Worm (Caenorhabditis elegans) whole organism, L4 larva: ENCODE data around the gene Y7A9D.1.

ENCODE experiments used
- D1046.2 ChIP-seq: fragments of 200-800 bp; sonication (Bioruptor generic); IDR thresholded peaks from 2 replicates; pipeline ENCODE4 v1.3.6; 2022; ENCODE audit warnings: missing genetic modification characterization, missing compliant biosample characterization
- F10B5.3 ChIP-seq: sonication (generic microtip); optimal IDR thresholded peaks from 2 replicates; lab custom pipeline; 2016; ENCODE audit warnings: mild to moderate bottlenecking, missing genetic modification characterization, missing compliant biosample characterization
- F44E2.7 ChIP-seq: fragments of 200-800 bp; sonication (Bioruptor generic); IDR thresholded peaks from 2 replicates; pipeline ENCODE4 v2.1.2; 2022; ENCODE audit warnings: missing genetic modification characterization, missing compliant biosample characterization
- R02D3.7 ChIP-seq: fragments of 150-350 bp; sonication (generic microtip); optimal IDR thresholded peaks from 3 replicates; lab custom pipeline; 2014; ENCODE audit warnings: missing biosample characterization, missing genetic modification characterization
- T26A8.4 ChIP-seq: fragments of 200-800 bp; sonication (Bioruptor generic); IDR thresholded peaks from 2 replicates; pipeline ENCODE4 v1.3.6; 2022; ENCODE audit warnings: missing genetic modification characterization, missing compliant biosample characterization
- Y105C5A.15 ChIP-seq: fragments of 200-800 bp; sonication (Bioruptor generic); IDR thresholded peaks from 2 replicates; pipeline ENCODE4 v1.3.6; 2022; ENCODE audit warnings: missing genetic modification characterization, missing compliant biosample characterization
- Y48G9A.11 ChIP-seq: fragments of 200-800 bp; sonication (Bioruptor generic); IDR thresholded peaks from 2 replicates; pipeline ENCODE4 v1.3.6; 2022; ENCODE audit warnings: missing genetic modification reagents, missing genetic modification characterization, missing compliant biosample characterization
- Y5F2A.4 ChIP-seq: fragments of 200-800 bp; sonication (Bioruptor generic); optimal IDR thresholded peaks from 2 replicates; lab custom pipeline; 2018; ENCODE audit warnings: mild to moderate bottlenecking, missing genetic modification characterization, missing compliant biosample characterization
- Y75B8A.6 ChIP-seq: fragments of 200-800 bp; sonication (Bioruptor generic); IDR thresholded peaks from 2 replicates; pipeline ENCODE4 v1.3.6; 2022; ENCODE audit warnings: missing genetic modification reagents, missing genetic modification characterization, missing compliant biosample characterization
- aha-1 ChIP-seq: fragments of 150-350 bp; peaks from one replicate; lab custom pipeline; 2014; ENCODE audit warnings: missing biosample characterization, missing genetic modification characterization
- arid-1 ChIP-seq: fragments of 200-800 bp; sonication (Bioruptor generic); conservative IDR thresholded peaks from 2 replicates; pipeline ENCODE4 v1.3.6; 2022; ENCODE audit warnings: missing genetic modification reagents, missing genetic modification characterization, missing compliant biosample characterization
- attf-4 ChIP-seq: sonication (generic microtip); optimal IDR thresholded peaks from 3 replicates; lab custom pipeline; 2017; ENCODE audit warnings: missing biosample characterization, missing genetic modification characterization
- ceh-62 ChIP-seq: sonication (generic microtip); optimal IDR thresholded peaks from 2 replicates; lab custom pipeline; 2017; ENCODE audit warnings: missing biosample characterization, missing genetic modification characterization
- cey-2 ChIP-seq: sonication (generic microtip); optimal IDR thresholded peaks from 3 replicates; lab custom pipeline; 2017; ENCODE audit warnings: missing genetic modification characterization, mild to moderate bottlenecking, missing compliant biosample characterization, antibody characterized with exemption, borderline replicate concordance; ENCODE audit not compliant: insufficient read depth
- ctbp-1 ChIP-seq: fragments of 200-800 bp; sonication (Bioruptor generic); IDR thresholded peaks from 2 replicates; pipeline ENCODE4 v1.3.6; 2022; ENCODE audit warnings: missing genetic modification reagents, missing genetic modification characterization, missing compliant biosample characterization
- daf-16 ChIP-seq, 3 experiments: sonication (generic microtip); optimal IDR thresholded peaks; 2 replicates each; lab custom pipeline; 2016 to 2017; ENCODE audit warnings: missing genetic modification characterization in 3 of 3, missing genetic modification reagents in 3 of 3, mild to moderate bottlenecking in 2 of 3, missing compliant biosample characterization in 2 of 3, missing biosample characterization in 1 of 3, moderate library complexity in 1 of 3
- dmd-6 ChIP-seq: fragments of 200-800 bp; sonication (Bioruptor generic); IDR thresholded peaks from 2 replicates; pipeline ENCODE4 v1.3.6; 2022; ENCODE audit warnings: missing genetic modification reagents, missing genetic modification characterization, missing compliant biosample characterization
- dmd-8 ChIP-seq: fragments of 200-800 bp; sonication (Bioruptor generic); IDR thresholded peaks from 2 replicates; pipeline ENCODE4 v1.3.6; 2022; ENCODE audit warnings: missing genetic modification characterization, missing compliant biosample characterization
- dmd-9 ChIP-seq: fragments of 200-800 bp; sonication (Bioruptor generic); IDR thresholded peaks from 2 replicates; pipeline ENCODE4 v1.3.6; 2022; ENCODE audit warnings: missing genetic modification reagents, missing genetic modification characterization, missing compliant biosample characterization
- fkh-10 ChIP-seq: fragments of 150-350 bp; optimal IDR thresholded peaks from 2 replicates; lab custom pipeline; 2014; ENCODE audit warnings: missing biosample characterization, missing genetic modification reagents, missing genetic modification characterization
- hif-1 ChIP-seq, 2 experiments: sonication (generic microtip); optimal IDR thresholded peaks; 2 replicates each; lab custom pipeline; 2016 to 2017; ENCODE audit warnings: missing compliant biosample characterization in 2 of 2, missing genetic modification characterization in 2 of 2, missing genetic modification reagents in 2 of 2, missing genotype in 2 of 2, mild to moderate bottlenecking in 1 of 2
- hlh-30 ChIP-seq: sonication (generic microtip); optimal IDR thresholded peaks from 2 replicates; lab custom pipeline; 2017; ENCODE audit warnings: antibody characterized with exemption, mild to moderate bottlenecking, missing genetic modification characterization, missing compliant biosample characterization; ENCODE audit not compliant: insufficient read depth
- hmg-1.1 ChIP-seq: fragments of 200-800 bp; sonication (Bioruptor generic); IDR thresholded peaks from 2 replicates; pipeline ENCODE4 v1.3.6; 2022; ENCODE audit warnings: missing genetic modification reagents, missing genetic modification characterization, missing compliant biosample characterization
- lim-7 ChIP-seq: fragments of 200-800 bp; sonication (Bioruptor generic); IDR thresholded peaks from 2 replicates; pipeline ENCODE4 v1.3.6; 2022; ENCODE audit warnings: missing genetic modification characterization, missing compliant biosample characterization
- lin-13 ChIP-seq: fragments of 150-350 bp; optimal IDR thresholded peaks from 2 replicates; lab custom pipeline; 2014; ENCODE audit warnings: missing biosample characterization, missing genetic modification reagents, missing genetic modification characterization
- lsy-2 ChIP-seq, 2 experiments: fragments of 150-350 bp in 1 of 2; sonication (generic microtip) in 1 of 2; optimal IDR thresholded peaks; 2 replicates each; lab custom pipeline; 2014 to 2017; ENCODE audit warnings: missing biosample characterization in 2 of 2, missing genetic modification characterization in 2 of 2
- madf-5 ChIP-seq, 2 experiments: fragments of 200-800 bp; sonication (Bioruptor generic); IDR thresholded peaks; 2 replicates each; pipeline ENCODE4 v1.3.6; 2022; ENCODE audit warnings: missing compliant biosample characterization in 2 of 2, missing genetic modification characterization in 2 of 2
- mdt-29 ChIP-seq: fragments of 200-800 bp; sonication (Bioruptor generic); IDR thresholded peaks from 2 replicates; pipeline ENCODE4 v1.3.6; 2022; ENCODE audit warnings: missing genetic modification reagents, missing genetic modification characterization, missing compliant biosample characterization
- mep-1 ChIP-seq: fragments of 150-350 bp; sonication (generic microtip); optimal IDR thresholded peaks from 3 replicates; lab custom pipeline; 2014; ENCODE audit warnings: missing biosample characterization, missing genetic modification characterization
- mxl-3 ChIP-seq: fragments of 200-800 bp; sonication (Bioruptor generic); optimal IDR thresholded peaks from 2 replicates; lab custom pipeline; 2018; ENCODE audit warnings: mild to moderate bottlenecking, missing genetic modification characterization, missing compliant biosample characterization
- nhr-10 ChIP-seq: fragments of 150-350 bp; optimal IDR thresholded peaks from 2 replicates; lab custom pipeline; 2014; ENCODE audit warnings: missing biosample characterization, missing genetic modification characterization
- nhr-11 ChIP-seq: fragments of 150-350 bp; optimal IDR thresholded peaks from 2 replicates; lab custom pipeline; 2014; ENCODE audit warnings: missing biosample characterization, missing genetic modification characterization
- nhr-111 ChIP-seq: fragments of 200-800 bp; sonication (Bioruptor generic); optimal IDR thresholded peaks from 2 replicates; lab custom pipeline; 2018; ENCODE audit warnings: mild to moderate bottlenecking, missing genetic modification characterization, missing compliant biosample characterization
- nhr-237 ChIP-seq: sonication (generic microtip); optimal IDR thresholded peaks from 2 replicates; lab custom pipeline; 2017; ENCODE audit warnings: missing biosample characterization, missing genetic modification characterization
- pha-4 ChIP-seq, 2 experiments: fragments of 150-350 bp in 1 of 2; fragments of 200-800 bp in 1 of 2; sonication (Bioruptor generic) in 1 of 2; IDR thresholded peaks in 1 of 2; optimal IDR thresholded peaks in 1 of 2; 2 replicates each; pipeline versions ENCODE4 v1.3.6 to Lab custom; 2014 to 2022; ENCODE audit warnings: missing genetic modification characterization in 2 of 2, missing genetic modification reagents in 2 of 2, missing biosample characterization in 1 of 2, missing compliant biosample characterization in 1 of 2
- saeg-2 ChIP-seq: fragments of 200-800 bp; sonication (Bioruptor generic); IDR thresholded peaks from 2 replicates; pipeline ENCODE4 v1.3.6; 2022; ENCODE audit warnings: missing genetic modification reagents, missing genetic modification characterization, missing compliant biosample characterization
- skn-1 ChIP-seq: fragments of 150-350 bp; optimal IDR thresholded peaks from 2 replicates; lab custom pipeline; 2014; ENCODE audit warnings: missing biosample characterization, missing genetic modification characterization
- snpc-1.2 ChIP-seq: fragments of 200-800 bp; sonication (Bioruptor generic); IDR thresholded peaks from 2 replicates; pipeline ENCODE4 v1.3.6; 2022; ENCODE audit warnings: missing genetic modification reagents, missing genetic modification characterization, missing compliant biosample characterization
- spr-3 ChIP-seq: fragments of 200-800 bp; sonication (Bioruptor generic); optimal IDR thresholded peaks from 2 replicates; lab custom pipeline; 2018; ENCODE audit warnings: mild to moderate bottlenecking, missing genetic modification characterization, missing compliant biosample characterization
- tag-97 ChIP-seq: fragments of 200-800 bp; sonication (Bioruptor generic); IDR thresholded peaks from 2 replicates; pipeline ENCODE4 v1.3.6; 2022; ENCODE audit warnings: missing genetic modification characterization, missing compliant biosample characterization
- tra-1 ChIP-seq: fragments of 200-800 bp; sonication (Bioruptor generic); IDR thresholded peaks from 2 replicates; pipeline ENCODE4 v1.3.6; 2022; ENCODE audit warnings: missing genetic modification reagents, missing genetic modification characterization, missing compliant biosample characterization
- unc-62 ChIP-seq, 3 experiments: fragments of 150-350 bp in 1 of 3; sonication (generic microtip); optimal IDR thresholded peaks in 2 of 3; peaks in 1 of 3; 1 replicate in 1 of 3; 2 replicates in 2 of 3; lab custom pipeline; 2014 to 2017; ENCODE audit warnings: missing biosample characterization in 3 of 3, missing genetic modification characterization in 3 of 3, missing genetic modification reagents in 3 of 3, missing genotype in 1 of 3
- vab-7 ChIP-seq: fragments of 200-800 bp; sonication (Bioruptor generic); IDR thresholded peaks from 2 replicates; pipeline ENCODE4 v1.3.6; 2022; ENCODE audit warnings: missing genetic modification reagents, missing genetic modification characterization, missing compliant biosample characterization
- zfp-2 ChIP-seq: sonication (generic microtip); optimal IDR thresholded peaks from 2 replicates; lab custom pipeline; 2016; ENCODE audit warnings: mild to moderate bottlenecking, missing genetic modification characterization, missing compliant biosample characterization
- zfp-3 ChIP-seq: fragments of 200-800 bp; sonication (Bioruptor generic); conservative IDR thresholded peaks from 2 replicates; pipeline ENCODE4 v1.3.6; 2022; ENCODE audit warnings: missing genetic modification reagents, missing genetic modification characterization, missing compliant biosample characterization
- ztf-11 ChIP-seq: fragments of 150-350 bp; optimal IDR thresholded peaks from 2 replicates; lab custom pipeline; 2014; ENCODE audit warnings: missing biosample characterization, missing genetic modification characterization

Y7A9D.1 gene

DNA sequence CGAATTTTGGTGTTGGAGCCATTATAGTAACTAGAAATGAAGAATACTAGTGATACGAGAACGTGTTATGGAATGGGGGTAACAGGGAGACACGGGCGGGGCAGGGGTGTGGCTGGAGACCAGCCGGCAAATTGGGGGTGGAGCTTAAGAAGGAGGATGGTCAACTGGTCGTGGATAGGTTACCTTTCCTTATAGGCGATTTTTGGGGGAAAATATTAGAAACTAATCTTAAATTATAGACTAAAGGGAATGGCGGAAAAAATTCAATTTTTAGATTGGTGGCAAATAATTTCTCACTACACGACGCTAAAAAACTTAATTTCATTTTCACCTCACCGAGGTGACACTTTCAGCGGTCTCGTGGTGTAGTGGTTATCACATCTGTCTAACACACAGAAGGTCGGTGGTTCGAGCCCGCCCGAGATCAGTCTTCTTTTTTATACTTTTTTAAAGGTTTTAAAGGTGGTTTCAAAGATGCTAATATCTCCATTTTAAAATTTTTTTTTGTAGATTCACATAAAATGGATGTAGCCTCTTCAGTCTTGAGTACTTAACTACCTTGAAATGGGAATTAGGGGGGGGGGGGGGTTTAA lies 17.9 kb upstream of the Y7A9D.1 start, which contains the start of gene Y65A5A.1 (continued):
- TF ChIP-seq nhr-10 (tag; lab: Kevin White, UChicago) (no peak), tag-97 (GFP tag; lab: Robert Waterston, UW) (no peak), Y75B8A.6 (GFP tag; lab: Robert Waterston, UW) (peak; percentile 56; the same call in 1 of the 2 replicates), pha-4 (GFP tag; IDR thresholded peaks at IDR 0.05; lab: Robert Waterston, UW) (peak; percentile 73; the same call in 1 of the 2 replicates), pha-4 (tag; optimal IDR thresholded peaks at IDR 0.05; lab: Kevin White, UChicago) (no peak), ceh-62 (tag; lab: Kevin White, UChicago) (no peak), aha-1 (tag; lab: Kevin White, UChicago) (peak; percentile 73), ctbp-1 (GFP tag; lab: Robert Waterston, UW) (peak; percentile 71), arid-1 (GFP tag; lab: Robert Waterston, UW) (peak; percentile 62; the same call in 1 of the 2 replicates), hlh-30 (tag; lab: Kevin White, UChicago) (peak; percentile 38), Y105C5A.15 (GFP tag; lab: Robert Waterston, UW) (0 out of 2 replicates have a peak, but pooled peaks have one; percentile 29), attf-4 (tag; lab: Kevin White, UChicago) (no peak), F44E2.7 (GFP tag; lab: Robert Waterston, UW) (no peak), lin-13 (GFP tag; lab: Kevin White, UChicago) (peak; percentile 12), dmd-9 (peak; percentile 53; the same call in 1 of the 2 replicates), dmd-6 (GFP tag; lab: Robert Waterston, UW) (peak; percentile 30; the same call in 1 of the 2 replicates), hmg-1.1 (GFP tag; lab: Robert Waterston, UW) (no peak), tra-1 (0 out of 2 replicates have a peak, but pooled peaks have one; percentile 17), nhr-111 (GFP tag; lab: Kevin White, UChicago) (no peak), hif-1 (tag; optimal IDR thresholded peaks at IDR 0.05; lab: Kevin White, UChicago) (no peak), dmd-8 (GFP tag; lab: Robert Waterston, UW) (0 out of 2 replicates have a peak, but pooled peaks have one; percentile 65), T26A8.4 (GFP tag; lab: Robert Waterston, UW) (no peak), zfp-2 (tag; lab: Kevin White, UChicago) (no peak), ztf-11 (tag; lab: Kevin White, UChicago) (no peak), Y5F2A.4 (GFP tag; lab: Kevin White, UChicago) (no peak), nhr-237 (tag; lab: Kevin White, UChicago) (no peak), mep-1 (peak; percentile 35), lsy-2 (tag; optimal IDR thresholded peaks at IDR 0.05; lab: Kevin White, UChicago) (peak in 1 of 2 experiments; percentile 3), vab-7 (peak; percentile 89)

DNA sequence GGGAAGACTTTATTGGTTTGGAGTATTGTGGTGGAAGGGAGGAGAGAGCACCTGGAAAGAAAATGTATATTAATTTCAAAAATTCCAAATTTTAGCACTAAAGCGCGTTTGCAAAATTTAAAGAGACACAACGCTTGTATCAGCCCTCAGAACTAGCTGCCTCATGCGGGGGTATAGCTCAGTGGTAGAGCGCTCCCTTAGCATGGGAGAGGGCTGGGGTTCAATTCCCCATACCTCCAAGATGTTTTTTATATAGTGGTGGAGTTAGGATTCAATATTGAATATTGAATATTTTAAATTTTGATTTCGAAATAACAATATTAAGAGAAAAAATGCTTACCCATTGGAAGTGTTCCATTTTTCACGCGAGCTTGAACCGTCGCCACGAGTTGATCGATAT lies 17.0 kb upstream of the Y7A9D.1 start:
- TF ChIP-seq D1046.2 (GFP tag; lab: Robert Waterston, UW), result no peak
- peak; percentile 8 to 90 for TF ChIP-seq daf-16 (GFP tag; optimal IDR thresholded peaks at IDR 0.05; lab: Kevin White, UChicago)
- TF ChIP-seq daf-16 (tag; optimal IDR thresholded peaks at IDR 0.05; lab: Kevin White, UChicago), result peak; percentile 55
- peak in 1 of 2 experiments; percentile 36 for TF ChIP-seq hif-1 (tag; optimal IDR thresholded peaks at IDR 0.05; lab: Kevin White, UChicago)
- no peak for TF ChIP-seq R02D3.7 (tag; lab: Kevin White, UChicago)
- TF ChIP-seq nhr-11 (tag; lab: Kevin White, UChicago), result no peak
- TF ChIP-seq saeg-2 (GFP tag; lab: Robert Waterston, UW), result no peak
- peak in 1 of 2 experiments; percentile 38 for TF ChIP-seq lsy-2 (tag; optimal IDR thresholded peaks at IDR 0.05; lab: Kevin White, UChicago)
- TF ChIP-seq aha-1 (tag; lab: Kevin White, UChicago), result peak; percentile 92
- TF ChIP-seq tag-97 (GFP tag; lab: Robert Waterston, UW), result no peak
- TF ChIP-seq spr-3 (GFP tag; lab: Kevin White, UChicago), result peak; percentile 46
- no peak for TF ChIP-seq fkh-10 (GFP tag; lab: Kevin White, UChicago)
- TF ChIP-seq unc-62 (GFP tag; optimal IDR thresholded peaks at IDR 0.05 in 1 of 2; lab: Kevin White, UChicago), result no peak
- TF ChIP-seq unc-62 (tag; optimal IDR thresholded peaks at IDR 0.05; lab: Kevin White, UChicago), result no peak
- peak; percentile 70 for TF ChIP-seq Y48G9A.11
- peak; percentile 97 for TF ChIP-seq snpc-1.2
- no peak for TF ChIP-seq F10B5.3 (tag; lab: Kevin White, UChicago)
- no peak for TF ChIP-seq cey-2 (tag; lab: Kevin White, UChicago)
- TF ChIP-seq arid-1 (GFP tag; lab: Robert Waterston, UW), result peak; percentile 60; the same call in 1 of the 2 replicates
- TF ChIP-seq madf-5 (GFP tag; IDR thresholded peaks at IDR 0.05; lab: Robert Waterston, UW), result peak; percentile 39 to 77; a peak in 2 of 4 replicates
- peak; percentile 27 for TF ChIP-seq mxl-3 (GFP tag; lab: Kevin White, UChicago)
- TF ChIP-seq lim-7 (GFP tag; lab: Robert Waterston, UW), result peak; percentile 87
- peak; percentile 29; the same call in 1 of the 2 replicates for TF ChIP-seq mdt-29 (GFP tag; lab: Robert Waterston, UW)
- no peak for TF ChIP-seq zfp-3
- no peak for TF ChIP-seq skn-1 (tag; lab: Kevin White, UChicago)
